Worm (Caenorhabditis elegans): ENCODE data around the gene ddo-3.

ce11 chrIII:6578505-6578904 lies 9.2 kb upstream of the ddo-3 start, which contains the start of gene F27B3.6:
- no peak for TF ChIP-seq zip-11 (GFP tag; IDR thresholded peaks at IDR 0.05)
- TF ChIP-seq snpc-4 (tag; optimal IDR thresholded peaks at IDR 0.05), result no peak
- no peak for TF ChIP-seq dpl-1 (GFP tag; optimal IDR thresholded peaks at IDR 0.05)

Data from whole organism, L4 larva.